In the genomic region with DNA sequence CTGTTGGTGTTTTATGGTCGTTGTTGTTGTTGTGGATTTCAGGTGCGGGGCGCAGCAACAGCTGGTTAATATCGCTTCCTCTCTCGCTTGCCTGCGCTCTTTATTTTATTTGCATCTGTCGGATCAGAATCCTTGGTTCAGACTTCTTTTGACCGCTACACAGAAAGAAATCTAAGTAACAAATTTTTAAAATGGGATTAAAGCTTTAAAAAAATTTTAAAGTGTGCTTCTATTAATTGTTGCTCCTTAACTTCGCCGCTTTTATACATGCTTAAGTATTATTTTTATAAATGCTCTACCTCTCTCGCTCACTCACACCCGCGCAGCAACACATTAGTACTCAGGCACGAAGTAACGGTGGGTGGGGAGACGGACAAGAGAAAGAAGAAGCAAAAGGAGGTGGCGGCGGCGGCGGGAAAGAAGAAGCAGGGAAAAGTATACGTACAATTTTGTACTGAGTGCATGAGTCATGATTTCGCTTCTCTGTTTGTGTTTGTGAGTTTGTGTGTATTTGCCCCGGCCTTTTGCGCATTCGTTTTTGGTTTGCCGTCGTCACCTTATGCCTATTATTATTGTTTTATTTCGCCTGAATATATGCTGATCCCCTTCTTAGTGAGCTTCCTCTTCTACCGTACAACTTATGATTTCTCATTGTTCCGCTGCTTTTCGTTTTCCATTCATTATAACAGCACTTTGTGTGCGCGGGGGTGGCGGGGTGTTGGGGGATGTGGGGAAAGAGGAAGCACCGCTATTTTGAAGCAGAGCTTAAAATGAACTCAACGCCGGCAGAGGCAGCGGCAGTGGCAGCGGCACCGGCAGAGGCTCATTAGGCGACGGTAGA, we compare ENCODE assay signal across 2 fruit fly cellular contexts.
TF ChIP-seq lines count a peak whose summit lies in the region.

No protein-coding gene starts in this region.

TF ChIP-seq in whole organism, embryonic, 481 proteins besides CTCF, POLR2A, EP300 and RAD21 (continued from another document and continues in another):
- TF ChIP-seq Abd-B (GFP tag; optimal IDR thresholded peaks at IDR 0.05; lab: Kevin White, UChicago) = peak; percentile 61
- TF ChIP-seq Taf1 (GFP tag; IDR thresholded peaks at IDR 0.05; lab: Robert Waterston, UW) = peak; percentile 57; the same call in 1 of the 2 replicates
- TF ChIP-seq az2 (GFP tag; optimal IDR thresholded peaks at IDR 0.05; lab: Kevin White, UChicago) = peak; percentile 79
- no peak for TF ChIP-seq amos (GFP tag; IDR thresholded peaks at IDR 0.05; lab: Robert Waterston, UW; ENCODE audit: partially characterized antibody)
- TF ChIP-seq CG11696 (GFP tag; IDR thresholded peaks at IDR 0.05; lab: Robert Waterston, UW) = 0 out of 2 replicates have a peak, but pooled peaks have one; percentile 52
- TF ChIP-seq seq (GFP tag; IDR thresholded peaks at IDR 0.05; lab: Robert Waterston, UW) = peak; percentile 80
- 0 out of 3 replicates have a peak, but pooled peaks have one; percentile 38 for TF ChIP-seq CG11560 (tag; IDR thresholded peaks at IDR 0.05; lab: Robert Waterston, UW)
- no peak for TF ChIP-seq CG42726 (GFP tag; IDR thresholded peaks at IDR 0.05; lab: Robert Waterston, UW; ENCODE audit: partially characterized antibody)
- peak; percentile 13 for TF ChIP-seq ab (GFP tag; optimal IDR thresholded peaks at IDR 0.05; lab: Kevin White, UChicago)
- TF ChIP-seq CG9797 (GFP tag; optimal IDR thresholded peaks at IDR 0.05; lab: Kevin White, UChicago) = no peak
- TF ChIP-seq Sox102F (GFP tag; optimal IDR thresholded peaks at IDR 0.05; lab: Kevin White, UChicago) = peak; percentile 82
- peak; percentile 71 for TF ChIP-seq CG10147 (GFP tag; optimal IDR thresholded peaks at IDR 0.05; lab: Kevin White, UChicago)
- no peak for TF ChIP-seq CG13287 (GFP tag; IDR thresholded peaks at IDR 0.05; lab: Robert Waterston, UW; ENCODE audit: partially characterized antibody)
- peak; percentile 81 for TF ChIP-seq CG34422 (GFP tag; IDR thresholded peaks at IDR 0.05; lab: Robert Waterston, UW)
- TF ChIP-seq ken (GFP tag; IDR thresholded peaks at IDR 0.05; lab: Robert Waterston, UW) = peak; percentile 68; the same call in 2 of the 3 replicates
- no peak for TF ChIP-seq tna (GFP tag; IDR thresholded peaks at IDR 0.05; lab: Robert Waterston, UW; ENCODE audit: partially characterized antibody)
- TF ChIP-seq NC2α (GFP tag; optimal IDR thresholded peaks at IDR 0.05; lab: Kevin White, UChicago) = peak; percentile 41
- peak; percentile 89 for TF ChIP-seq CG31441 (GFP tag; IDR thresholded peaks at IDR 0.05; lab: Robert Waterston, UW)
- peak; percentile 57 for TF ChIP-seq rib (GFP tag; IDR thresholded peaks at IDR 0.05; lab: Robert Waterston, UW)
- peak; percentile 80 for TF ChIP-seq Xbp1 (GFP tag; optimal IDR thresholded peaks at IDR 0.05; lab: Kevin White, UChicago)
- peak; percentile 85 for TF ChIP-seq PHDP (tag; optimal IDR thresholded peaks at IDR 0.05; lab: Kevin White, UChicago)
- TF ChIP-seq bigmax (GFP tag; optimal IDR thresholded peaks at IDR 0.05; lab: Kevin White, UChicago) = no peak
- TF ChIP-seq al (GFP tag; IDR thresholded peaks at IDR 0.05; lab: Robert Waterston, UW) = peak; percentile 58
- peak; percentile 98 for TF ChIP-seq sens (GFP tag; lab: Kevin White, UChicago)
- peak; percentile 74 for TF ChIP-seq Chrac-16 (GFP tag; optimal IDR thresholded peaks at IDR 0.05; lab: Kevin White, UChicago)
- peak; percentile 86 for TF ChIP-seq CG15269 (tag; optimal IDR thresholded peaks at IDR 0.05; lab: Kevin White, UChicago)
- TF ChIP-seq Dip3 (GFP tag; optimal IDR thresholded peaks at IDR 0.05; lab: Kevin White, UChicago) = peak; percentile 70
- TF ChIP-seq Nf-YB (GFP tag; optimal IDR thresholded peaks at IDR 0.05; lab: Kevin White, UChicago) = peak; percentile 42
- peak; percentile 86 for TF ChIP-seq CG13624 (GFP tag; optimal IDR thresholded peaks at IDR 0.05; lab: Kevin White, UChicago)
- TF ChIP-seq CG11456 (GFP tag; IDR thresholded peaks at IDR 0.05; lab: Robert Waterston, UW) = peak; percentile 81
- TF ChIP-seq B-H1 (GFP tag; IDR thresholded peaks at IDR 0.05; lab: Robert Waterston, UW) = peak; percentile 62
- peak; percentile 83 for TF ChIP-seq chn (GFP tag; optimal IDR thresholded peaks at IDR 0.05; lab: Kevin White, UChicago)
- no peak for TF ChIP-seq lov (optimal IDR thresholded peaks at IDR 0.05; lab: Kevin White, UChicago)
- peak; percentile 76; the same call in 2 of the 3 replicates for TF ChIP-seq lov (GFP tag; IDR thresholded peaks at IDR 0.05; lab: Robert Waterston, UW)
- peak; percentile 72 for TF ChIP-seq CG10543 (GFP tag; optimal IDR thresholded peaks at IDR 0.05; lab: Kevin White, UChicago)
- no peak for TF ChIP-seq BEAF-32 (GFP tag; optimal IDR thresholded peaks at IDR 0.05; lab: Kevin White, UChicago)
- no peak for TF ChIP-seq CG7963 (GFP tag; IDR thresholded peaks at IDR 0.05; lab: Robert Waterston, UW; ENCODE audit: partially characterized antibody)
- peak; percentile 77 for TF ChIP-seq CG14710 (tag; optimal IDR thresholded peaks at IDR 0.05; lab: Kevin White, UChicago)
- peak; percentile 85 for TF ChIP-seq zfh1 (GFP tag; IDR thresholded peaks at IDR 0.05; lab: Robert Waterston, UW)
- peak; percentile 78 for TF ChIP-seq pum (GFP tag; optimal IDR thresholded peaks at IDR 0.05; lab: Kevin White, UChicago)
- no peak for TF ChIP-seq Lim3 (GFP tag; IDR thresholded peaks at IDR 0.05; lab: Robert Waterston, UW)
- TF ChIP-seq CG17361 (GFP tag; IDR thresholded peaks at IDR 0.05; lab: Robert Waterston, UW) = peak; percentile 83
- TF ChIP-seq sqz (GFP tag; optimal IDR thresholded peaks at IDR 0.05; lab: Kevin White, UChicago) = peak; percentile 47
- TF ChIP-seq CG33213 (GFP tag; optimal IDR thresholded peaks at IDR 0.05; lab: Kevin White, UChicago) = peak; percentile 62
- TF ChIP-seq CG2889 (GFP tag; IDR thresholded peaks at IDR 0.05; lab: Robert Waterston, UW) = 0 out of 3 replicates have a peak, but pooled peaks have one; percentile 24
- TF ChIP-seq Dad (GFP tag; optimal IDR thresholded peaks at IDR 0.05; lab: Kevin White, UChicago) = peak; percentile 84
- peak; percentile 54 for TF ChIP-seq CG15601 (tag; optimal IDR thresholded peaks at IDR 0.05; lab: Kevin White, UChicago)
- TF ChIP-seq repo (GFP tag; optimal IDR thresholded peaks at IDR 0.05; lab: Kevin White, UChicago) = peak; percentile 72
- TF ChIP-seq CG11093 (GFP tag; IDR thresholded peaks at IDR 0.05; lab: Robert Waterston, UW) = peak; percentile 57; the same call in 1 of the 3 replicates
- peak; percentile 82 for TF ChIP-seq sim (GFP tag; IDR thresholded peaks at IDR 0.05; lab: Robert Waterston, UW)
- TF ChIP-seq dm (GFP tag; optimal IDR thresholded peaks at IDR 0.05; lab: Kevin White, UChicago) = peak; percentile 57
- peak; percentile 72 for TF ChIP-seq H2.0 (GFP tag; IDR thresholded peaks at IDR 0.05; lab: Robert Waterston, UW)
- TF ChIP-seq CG8478 (optimal IDR thresholded peaks at IDR 0.05; lab: Kevin White, UChicago) = no peak
- TF ChIP-seq sna (GFP tag; IDR thresholded peaks at IDR 0.05; lab: Robert Waterston, UW; ENCODE audit: partially characterized antibody) = no peak
- TF ChIP-seq NfI (GFP tag; optimal IDR thresholded peaks at IDR 0.05; lab: Kevin White, UChicago) = peak; percentile 76
- TF ChIP-seq gce (GFP tag; IDR thresholded peaks at IDR 0.05; lab: Robert Waterston, UW) = peak; percentile 77; the same call in 1 of the 3 replicates
- TF ChIP-seq Sox100B (GFP tag; optimal IDR thresholded peaks at IDR 0.05; lab: Kevin White, UChicago) = peak; percentile 77
- TF ChIP-seq kay (GFP tag; optimal IDR thresholded peaks at IDR 0.05; lab: Kevin White, UChicago) = peak; percentile 94

TF ChIP-seq in whole organism, prepupa, 60 proteins besides CTCF, POLR2A, EP300 and RAD21 (continued from another document):
- TF ChIP-seq Eip93F (GFP tag; optimal IDR thresholded peaks at IDR 0.05; lab: Kevin White, UChicago) (peak; percentile 88), svp (GFP tag; lab: Kevin White, UChicago) (peak; percentile 98), cyc (GFP tag; optimal IDR thresholded peaks at IDR 0.05; lab: Kevin White, UChicago) (peak; percentile 95), vri (GFP tag; optimal IDR thresholded peaks at IDR 0.05; lab: Kevin White, UChicago) (peak; percentile 94), Lpt (GFP tag; optimal IDR thresholded peaks at IDR 0.05; lab: Kevin White, UChicago) (peak; percentile 84), CG3032 (tag; optimal IDR thresholded peaks at IDR 0.05; lab: Kevin White, UChicago) (peak; percentile 92), CG11762 (GFP tag; optimal IDR thresholded peaks at IDR 0.05; lab: Kevin White, UChicago; ENCODE audit: insufficient read depth) (peak; percentile 79), pdm3 (GFP tag; optimal IDR thresholded peaks at IDR 0.05; lab: Kevin White, UChicago) (peak; percentile 93), Eip78C (GFP tag; lab: Kevin White, UChicago) (peak; percentile 98), Sox14 (GFP tag; optimal IDR thresholded peaks at IDR 0.05; lab: Kevin White, UChicago) (peak; percentile 97), CG6163 (GFP tag; IDR thresholded peaks at IDR 0.05; lab: Robert Waterston, UW) (peak; percentile 95), fd85E (GFP tag; optimal IDR thresholded peaks at IDR 0.05; lab: Kevin White, UChicago) (peak; percentile 73), CG15336 (GFP tag; IDR thresholded peaks at IDR 0.05; lab: Robert Waterston, UW) (peak; percentile 77), CG8319 (GFP tag; optimal IDR thresholded peaks at IDR 0.05; lab: Kevin White, UChicago) (peak; percentile 90)
